Fruit fly (Drosophila melanogaster) whole organism, adult: Measurements from ENCODE around the gene Hsp23.

ENCODE experiments used
- CG11617 ChIP-seq: fragments of 200-800 bp; sonication (Bioruptor generic); optimal IDR thresholded peaks from 2 replicates; lab custom pipeline; 2017; ENCODE audit warnings: mild to moderate bottlenecking, missing biosample characterization, missing genetic modification reagents, missing genetic modification characterization
- CG12768 ChIP-seq: fragments of 200-800 bp; sonication (Bioruptor generic); optimal IDR thresholded peaks from 2 replicates; lab custom pipeline; 2017; ENCODE audit warnings: missing biosample characterization, missing genetic modification characterization, mild to moderate bottlenecking, moderate library complexity, missing genetic modification reagents
- CG14711 ChIP-seq: fragments of 200-800 bp; sonication (Bioruptor generic); optimal IDR thresholded peaks from 2 replicates; lab custom pipeline; 2018; ENCODE audit warnings: missing biosample characterization, mild to moderate bottlenecking, missing genetic modification characterization, moderate library complexity
- CG33017 ChIP-seq: fragments of 200-800 bp; sonication (Bioruptor generic); optimal IDR thresholded peaks from 2 replicates; lab custom pipeline; 2018; ENCODE audit warnings: missing biosample characterization, mild to moderate bottlenecking, missing genetic modification characterization, moderate library complexity
- CG7101 ChIP-seq: fragments of 200-800 bp; sonication (Bioruptor generic); optimal IDR thresholded peaks from 2 replicates; lab custom pipeline; 2018; ENCODE audit warnings: missing biosample characterization, mild to moderate bottlenecking, missing genetic modification characterization, moderate library complexity
- Mnt ChIP-seq: fragments of 200-800 bp; sonication (Bioruptor generic); optimal IDR thresholded peaks from 2 replicates; lab custom pipeline; 2016; ENCODE audit warnings: missing biosample characterization, mild to moderate bottlenecking, missing genetic modification characterization
- bab1 ChIP-seq: fragments of 200-800 bp; sonication (Bioruptor generic); optimal IDR thresholded peaks from 3 replicates; lab custom pipeline; 2019; ENCODE audit warnings: missing biosample characterization, mild to moderate bottlenecking, missing genetic modification characterization, moderate library complexity
- cnc ChIP-seq, 2 experiments: fragments of >200 bp; optimal IDR thresholded peaks; 2 replicates each; lab custom pipeline; 2017
- kay ChIP-seq: fragments of 200-800 bp; sonication (Bioruptor generic); peaks from one replicate; lab custom pipeline; 2016; ENCODE audit warnings: missing biosample characterization, missing genetic modification characterization, borderline replicate concordance
- ovo ChIP-seq: fragments of 200-800 bp; sonication (Bioruptor generic); optimal IDR thresholded peaks from 2 replicates; lab custom pipeline; 2016; ENCODE audit warnings: missing biosample characterization, missing genetic modification characterization
- pad ChIP-seq: fragments of 200-800 bp; sonication (Bioruptor generic); optimal IDR thresholded peaks from 3 replicates; lab custom pipeline; 2017; ENCODE audit warnings: missing biosample characterization, missing genetic modification characterization, mild to moderate bottlenecking, moderate library complexity, missing genetic modification reagents

DNA sequence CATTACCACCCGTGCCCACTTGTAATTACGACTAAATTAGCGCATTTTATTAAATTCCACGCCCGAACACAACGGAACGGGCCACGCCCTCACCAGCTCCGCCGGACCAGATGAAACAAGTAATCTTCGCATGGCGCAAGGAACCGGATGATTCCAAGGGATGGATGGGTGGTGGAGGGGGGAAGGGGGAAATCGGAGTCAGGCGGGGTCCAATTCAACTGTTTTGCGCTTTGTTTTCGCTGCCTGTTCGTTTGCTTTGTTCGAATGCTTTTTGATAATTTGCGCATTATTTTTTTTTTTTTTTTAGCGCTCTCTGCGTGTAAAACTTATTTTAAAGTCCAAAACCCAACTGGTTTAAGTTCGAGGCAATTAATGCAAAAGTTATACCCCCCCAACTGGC, 15.0 kb downstream of the Hsp23 start:
- TF ChIP-seq ovo (GFP tag; lab: Kevin White, UChicago), result no peak
- no peak for TF ChIP-seq CG7101 (tag; lab: Kevin White, UChicago)
- TF ChIP-seq CG12768 (GFP tag; lab: Kevin White, UChicago), result no peak
- no peak for TF ChIP-seq cnc (optimal IDR thresholded peaks at IDR 0.05; lab: Kevin White, UChicago)
- no peak for TF ChIP-seq pad (GFP tag; lab: Kevin White, UChicago)
- no peak for TF ChIP-seq kay (GFP tag; lab: Kevin White, UChicago)
- no peak for TF ChIP-seq CG14711 (tag; lab: Kevin White, UChicago)
- TF ChIP-seq bab1 (GFP tag; lab: Kevin White, UChicago), result no peak
- TF ChIP-seq CG33017 (tag; lab: Kevin White, UChicago), result no peak
- TF ChIP-seq Mnt (GFP tag; lab: Kevin White, UChicago), result no peak
- no peak for TF ChIP-seq CG11617 (GFP tag; lab: Kevin White, UChicago)
